Worm (Caenorhabditis elegans) whole organism, L4/young adult: Measurements from ENCODE around the gene Y47D7A.18.

Experiments used
- W03F9.2 ChIP-seq: fragments of 150-350 bp; optimal IDR thresholded peaks from 2 replicates; lab custom pipeline; 2014; ENCODE audit warnings: missing biosample characterization, missing genetic modification characterization
- dao-5 ChIP-seq: sonication (generic microtip); optimal IDR thresholded peaks from 2 replicates; lab custom pipeline; 2016; ENCODE audit warnings: missing genotype, missing genetic modification characterization, moderate library complexity, missing compliant biosample characterization
- him-1 ChIP-seq: sonication (generic microtip); optimal IDR thresholded peaks from 2 replicates; lab custom pipeline; 2016; ENCODE audit warnings: missing genotype, missing genetic modification reagents, missing genetic modification characterization, missing compliant biosample characterization

DNA sequence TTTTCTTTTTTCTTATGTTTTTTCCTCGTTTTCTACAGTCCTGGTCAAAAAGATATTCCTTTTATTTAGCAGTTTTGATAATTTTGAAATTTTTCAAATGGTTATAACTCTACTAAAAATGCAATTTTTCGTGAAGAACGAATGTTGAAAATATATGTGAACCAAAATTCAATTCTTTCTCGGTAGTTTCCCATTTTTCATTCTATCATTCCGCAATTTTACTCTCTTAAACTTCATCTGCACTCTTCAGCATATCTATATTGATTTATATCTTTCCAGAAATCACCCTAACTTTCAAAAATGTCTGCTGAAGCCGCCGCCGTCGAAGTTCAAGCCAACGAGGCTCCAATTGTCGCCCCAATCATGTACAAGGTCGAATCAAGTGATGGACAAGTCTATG lies 5.5 kb upstream of the Y47D7A.18 start, which contains the start of gene skr-7:
- TF ChIP-seq dao-5 = no peak
- TF ChIP-seq W03F9.2 (tag; lab: Kevin White, UChicago) = no peak
- no peak for TF ChIP-seq him-1
